Worm (Caenorhabditis elegans): ENCODE data around the gene orc-1.

orc-1 gene

DNA sequence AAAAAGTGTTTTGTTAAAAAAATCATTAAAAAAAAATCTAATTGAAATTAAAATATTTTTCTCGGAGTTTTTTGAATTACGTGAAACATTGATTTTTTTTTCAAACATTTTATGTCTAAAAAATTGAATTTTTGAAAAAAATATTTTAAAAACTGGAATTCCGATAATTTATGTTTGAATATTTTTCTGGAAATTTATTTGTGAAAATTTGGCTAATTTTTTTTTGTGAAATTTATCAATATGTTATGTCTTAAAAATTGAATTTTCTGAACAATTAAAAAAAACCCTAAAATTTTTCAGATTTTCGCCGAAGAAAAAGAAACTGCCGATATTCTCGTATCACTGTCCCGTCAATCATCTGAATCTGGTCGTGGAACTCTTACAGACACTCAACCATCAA is 30.6 kb upstream of the orc-1 start, which contains the start of gene Y39A1A.24:
TSS of gene Y39A1A.24 (plus strand) at position 301 of the 400 bp plus-strand sequence.
- no peak for TF ChIP-seq flt-1 (GFP tag; IDR thresholded peaks at IDR 0.05)

- TF ChIP-seq ztf-29 (GFP tag; IDR thresholded peaks at IDR 0.05) (no peak), ref-1 (GFP tag; conservative IDR thresholded peaks at IDR 0.05) (no peak), tab-1 (GFP tag; IDR thresholded peaks at IDR 0.05) (no peak), flt-1 (GFP tag; IDR thresholded peaks at IDR 0.05) (no peak), T22C8.4 (GFP tag; IDR thresholded peaks at IDR 0.05) (no peak), klf-2 (GFP tag; conservative IDR thresholded peaks at IDR 0.05) (no peak), cog-1 (tag; optimal IDR thresholded peaks at IDR 0.05) (no peak), med-1 (GFP tag; optimal IDR thresholded peaks at IDR 0.05; ENCODE audit: insufficient read depth) (no peak), ztf-23 (GFP tag; IDR thresholded peaks at IDR 0.05) (no peak)
Observed at ce11 chrIII:10615166-10615565, 27.8 kb upstream of the orc-1 start, which contains the start of gene mrpl-22. TSS of gene mrpl-22 (plus strand) at chrIII:10615466.

DNA sequence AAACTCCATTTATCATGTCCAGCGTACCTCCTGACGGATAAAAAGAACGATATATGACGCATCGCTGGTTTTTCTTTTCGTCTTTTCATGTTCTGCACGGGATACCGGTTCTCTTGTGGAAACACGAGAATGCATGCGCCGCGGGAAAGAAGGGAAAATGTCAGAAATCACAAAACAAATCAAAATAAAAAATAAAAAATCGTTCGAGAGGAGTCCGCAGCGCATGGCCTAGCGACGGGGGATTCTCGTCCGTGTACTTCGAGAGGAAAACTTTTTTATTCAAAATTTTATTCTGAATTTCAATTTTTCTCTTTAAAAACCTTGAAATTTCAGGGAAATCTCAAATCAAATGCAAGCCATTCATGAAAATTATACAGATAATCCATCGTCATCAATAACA is 21.7 kb upstream of the orc-1 start, which contains the start of the genes lron-10 and hpr-9:
TSS of gene lron-10 (minus strand) at position 162 of the 400 bp plus-strand sequence.
TSS of gene hpr-9 (plus strand) at position 344 of the 400 bp plus-strand sequence.
- TF ChIP-seq ztf-23 (GFP tag; IDR thresholded peaks at IDR 0.05) (0 out of 2 replicates have a peak, but pooled peaks have one; percentile 55), flt-1 (GFP tag; IDR thresholded peaks at IDR 0.05) (peak; percentile 48; the same call in 1 of the 2 replicates), T22C8.4 (GFP tag; IDR thresholded peaks at IDR 0.05) (no peak)

DNA sequence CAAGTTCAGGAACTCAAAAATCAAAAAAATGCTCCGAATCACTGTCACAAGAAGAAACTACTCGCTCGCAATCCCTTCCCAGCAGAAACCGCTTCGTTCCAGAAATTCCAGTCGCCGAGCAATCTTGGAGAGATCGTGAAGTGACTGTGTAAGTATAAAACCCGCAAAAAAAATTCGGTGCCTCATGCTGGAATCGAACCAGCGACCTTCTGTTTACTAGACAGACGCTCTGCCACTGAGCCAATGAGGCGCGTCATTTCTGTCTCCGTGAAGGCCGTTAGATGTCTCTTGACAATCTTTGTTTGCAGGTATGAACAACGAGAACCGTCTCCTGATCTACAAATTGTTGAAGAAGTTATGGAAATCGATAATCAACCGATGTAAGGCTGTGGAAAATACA is 18.4 kb upstream of the orc-1 start:
- TF ChIP-seq ref-1 (GFP tag; conservative IDR thresholded peaks at IDR 0.05) (peak; percentile 85), tab-1 (GFP tag; IDR thresholded peaks at IDR 0.05) (peak; percentile 93), med-1 (GFP tag; optimal IDR thresholded peaks at IDR 0.05; ENCODE audit: insufficient read depth) (peak; percentile 55), klf-2 (GFP tag; conservative IDR thresholded peaks at IDR 0.05) (peak; percentile 81), ztf-23 (GFP tag; IDR thresholded peaks at IDR 0.05) (peak; percentile 82), cog-1 (tag; optimal IDR thresholded peaks at IDR 0.05) (peak; percentile 51), flt-1 (GFP tag; IDR thresholded peaks at IDR 0.05) (peak; percentile 94), T22C8.4 (GFP tag; IDR thresholded peaks at IDR 0.05) (peak; percentile 92), ztf-29 (GFP tag; IDR thresholded peaks at IDR 0.05) (peak; percentile 67)

DNA sequence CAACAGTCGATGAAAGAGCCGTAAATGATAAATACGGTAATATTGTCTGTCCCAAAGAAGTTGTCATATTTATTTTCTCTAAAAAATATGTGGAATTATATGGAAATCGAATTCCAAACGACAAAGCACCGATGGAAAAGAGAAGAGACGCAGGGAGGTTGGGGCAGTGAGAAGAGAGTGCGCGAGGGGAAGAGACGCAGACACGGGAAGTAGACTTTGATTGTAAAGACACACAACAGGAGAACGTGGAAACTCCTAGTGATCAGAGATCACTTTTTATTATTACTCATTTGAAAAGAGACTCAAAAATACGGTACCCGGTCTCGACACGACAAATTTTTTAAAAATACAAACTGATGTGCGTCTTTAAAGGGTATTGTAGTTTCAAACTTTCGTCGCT is 14.6 kb upstream of the orc-1 start:
- no peak for TF ChIP-seq cog-1 (tag; optimal IDR thresholded peaks at IDR 0.05)
- no peak for TF ChIP-seq tab-1 (GFP tag; IDR thresholded peaks at IDR 0.05)
- TF ChIP-seq ztf-23 (GFP tag; IDR thresholded peaks at IDR 0.05), result no peak
- no peak for TF ChIP-seq flt-1 (GFP tag; IDR thresholded peaks at IDR 0.05)
- no peak for TF ChIP-seq klf-2 (GFP tag; conservative IDR thresholded peaks at IDR 0.05)
- TF ChIP-seq T22C8.4 (GFP tag; IDR thresholded peaks at IDR 0.05), result no peak
- no peak for TF ChIP-seq ztf-29 (GFP tag; IDR thresholded peaks at IDR 0.05)
- TF ChIP-seq med-1 (GFP tag; optimal IDR thresholded peaks at IDR 0.05; ENCODE audit: insufficient read depth), result no peak
- no peak for TF ChIP-seq ref-1 (GFP tag; conservative IDR thresholded peaks at IDR 0.05)

- no peak for TF ChIP-seq ztf-23 (GFP tag; IDR thresholded peaks at IDR 0.05)
- TF ChIP-seq T22C8.4 (GFP tag; IDR thresholded peaks at IDR 0.05), result no peak
- no peak for TF ChIP-seq tab-1 (GFP tag; IDR thresholded peaks at IDR 0.05)
Observed at ce11 chrIII:10629043-10629442, 13.9 kb upstream of the orc-1 start, which contains the start of gene swt-4. TSS of gene swt-4 (minus strand) at chrIII:10629143.

ce11 chrIII:10629795-10630194 is 13.1 kb upstream of the orc-1 start:
- TF ChIP-seq ref-1 (GFP tag; conservative IDR thresholded peaks at IDR 0.05) (no peak), cog-1 (tag; optimal IDR thresholded peaks at IDR 0.05) (no peak), T22C8.4 (GFP tag; IDR thresholded peaks at IDR 0.05) (no peak), ztf-29 (GFP tag; IDR thresholded peaks at IDR 0.05) (no peak), klf-2 (GFP tag; conservative IDR thresholded peaks at IDR 0.05) (no peak), flt-1 (GFP tag; IDR thresholded peaks at IDR 0.05) (no peak)

DNA sequence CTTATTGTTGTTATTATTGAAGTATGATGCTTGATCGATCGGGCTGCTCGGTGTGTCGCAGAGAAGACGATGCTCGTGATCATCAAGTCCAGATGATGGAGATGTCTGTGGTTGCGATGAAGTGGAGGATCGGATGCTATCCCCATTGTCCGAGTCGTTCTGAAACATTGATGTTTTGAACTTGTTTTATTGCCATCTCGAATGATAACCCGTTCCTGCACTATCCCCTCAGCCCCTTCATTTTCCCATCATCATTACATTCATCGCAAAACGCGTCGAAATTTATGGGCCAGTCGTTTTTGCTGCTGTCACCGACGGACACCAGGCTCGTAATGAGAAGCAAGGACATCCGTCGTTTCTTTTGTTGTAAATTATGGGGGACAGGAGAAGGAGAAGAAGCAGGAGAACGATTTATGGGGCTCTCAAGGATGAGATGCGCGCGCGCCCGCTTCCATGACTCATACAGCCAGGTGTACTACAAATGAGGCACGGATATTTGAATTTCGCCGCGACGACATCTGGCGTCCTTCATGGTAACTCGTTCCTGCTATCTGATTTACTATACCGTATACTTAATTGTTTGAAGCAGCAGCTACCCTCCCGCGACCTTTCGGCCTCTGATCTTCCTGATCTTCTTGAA is 10.9 kb upstream of the orc-1 start:
- TF ChIP-seq med-1 (GFP tag; optimal IDR thresholded peaks at IDR 0.05; ENCODE audit: insufficient read depth), result no peak
- TF ChIP-seq flt-1 (GFP tag; IDR thresholded peaks at IDR 0.05), result no peak
- TF ChIP-seq cog-1 (tag; optimal IDR thresholded peaks at IDR 0.05), result no peak
- TF ChIP-seq ztf-29 (GFP tag; IDR thresholded peaks at IDR 0.05), result no peak
- TF ChIP-seq ref-1 (GFP tag; conservative IDR thresholded peaks at IDR 0.05), result no peak
- TF ChIP-seq tab-1 (GFP tag; IDR thresholded peaks at IDR 0.05), result no peak
- no peak for TF ChIP-seq klf-2 (GFP tag; conservative IDR thresholded peaks at IDR 0.05)
- TF ChIP-seq ztf-23 (GFP tag; IDR thresholded peaks at IDR 0.05), result no peak
- no peak for TF ChIP-seq T22C8.4 (GFP tag; IDR thresholded peaks at IDR 0.05)

- TF ChIP-seq klf-2 (GFP tag; conservative IDR thresholded peaks at IDR 0.05), result no peak
- no peak for TF ChIP-seq tab-1 (GFP tag; IDR thresholded peaks at IDR 0.05)
- TF ChIP-seq med-1 (GFP tag; optimal IDR thresholded peaks at IDR 0.05; ENCODE audit: insufficient read depth), result no peak
- no peak for TF ChIP-seq ref-1 (GFP tag; conservative IDR thresholded peaks at IDR 0.05)
- no peak for TF ChIP-seq ztf-29 (GFP tag; IDR thresholded peaks at IDR 0.05)
- TF ChIP-seq flt-1 (GFP tag; IDR thresholded peaks at IDR 0.05), result no peak
- TF ChIP-seq T22C8.4 (GFP tag; IDR thresholded peaks at IDR 0.05), result no peak
- no peak for TF ChIP-seq cog-1 (tag; optimal IDR thresholded peaks at IDR 0.05)
- TF ChIP-seq ztf-23 (GFP tag; IDR thresholded peaks at IDR 0.05), result no peak
Observed at ce11 chrIII:10632590-10633402, 10.1 kb upstream of the orc-1 start, which contains the start of gene Y39A1A.10. TSS of gene Y39A1A.10 (plus strand) at chrIII:10632728.

ce11 chrIII:10633403-10633674 is 9.6 kb upstream of the orc-1 start, which contains the start of gene Y39A1A.9:
TSS of gene Y39A1A.9 (minus strand) at chrIII:10633501.
- TF ChIP-seq ztf-29 (GFP tag; IDR thresholded peaks at IDR 0.05), result no peak
- TF ChIP-seq ztf-23 (GFP tag; IDR thresholded peaks at IDR 0.05), result no peak
- TF ChIP-seq cog-1 (tag; optimal IDR thresholded peaks at IDR 0.05), result no peak
- no peak for TF ChIP-seq klf-2 (GFP tag; conservative IDR thresholded peaks at IDR 0.05)
- no peak for TF ChIP-seq tab-1 (GFP tag; IDR thresholded peaks at IDR 0.05)
- TF ChIP-seq med-1 (GFP tag; optimal IDR thresholded peaks at IDR 0.05; ENCODE audit: insufficient read depth), result no peak
- TF ChIP-seq ref-1 (GFP tag; conservative IDR thresholded peaks at IDR 0.05), result no peak
- no peak for TF ChIP-seq flt-1 (GFP tag; IDR thresholded peaks at IDR 0.05)
